Worm (Caenorhabditis elegans) whole organism, early embryonic: ENCODE data around the gene unc-32.

Experiments
- B0310.2 ChIP-seq: sonication (generic microtip); optimal IDR thresholded peaks from 2 replicates; lab custom pipeline; 2016; ENCODE audit warnings: mild to moderate bottlenecking, missing genetic modification characterization, missing compliant biosample characterization
- F13C5.2 ChIP-seq: sonication (generic microtip); optimal IDR thresholded peaks from 2 replicates; lab custom pipeline; 2017; ENCODE audit warnings: mild to moderate bottlenecking, missing genetic modification characterization, inconsistent platforms, missing compliant biosample characterization
- aly-1 ChIP-seq: sonication (generic microtip); optimal IDR thresholded peaks from 2 replicates; lab custom pipeline; 2016; ENCODE audit warnings: missing genetic modification characterization, missing compliant biosample characterization
- ama-1 ChIP-seq: fragments of 150-350 bp; optimal IDR thresholded peaks from 2 replicates; lab custom pipeline; 2014
- ceh-13 ChIP-seq: fragments of 200-800 bp; sonication (Bioruptor generic); optimal IDR thresholded peaks from 2 replicates; lab custom pipeline; 2018; ENCODE audit warnings: mild to moderate bottlenecking, missing genetic modification characterization, missing compliant biosample characterization
- ceh-36 ChIP-seq: sonication (generic microtip); optimal IDR thresholded peaks from 2 replicates; lab custom pipeline; 2016; ENCODE audit warnings: missing genetic modification characterization, inconsistent platforms, missing compliant biosample characterization
- ets-7 ChIP-seq: sonication (generic microtip); optimal IDR thresholded peaks from 2 replicates; lab custom pipeline; 2016; ENCODE audit warnings: missing genotype, missing genetic modification characterization, missing compliant biosample characterization
- flt-1 ChIP-seq: fragments of 200-800 bp; sonication (Bioruptor generic); IDR thresholded peaks from 2 replicates; pipeline ENCODE4 v1.3.6; 2022; ENCODE audit warnings: missing genetic modification characterization, missing compliant biosample characterization
- hmbx-1 ChIP-seq: sonication (generic microtip); optimal IDR thresholded peaks from 2 replicates; lab custom pipeline; 2016; ENCODE audit warnings: mild to moderate bottlenecking, missing genetic modification characterization, missing compliant biosample characterization
- hmg-4 ChIP-seq: fragments of 200-800 bp; sonication (Bioruptor generic); optimal IDR thresholded peaks from 2 replicates; lab custom pipeline; 2018; ENCODE audit warnings: mild to moderate bottlenecking, missing genetic modification characterization, missing compliant biosample characterization
- hnd-1 ChIP-seq: sonication (generic microtip); optimal IDR thresholded peaks from 2 replicates; lab custom pipeline; 2016; ENCODE audit warnings: missing genetic modification characterization, missing compliant biosample characterization
- pes-1 ChIP-seq: fragments of 200-800 bp; sonication (Bioruptor generic); IDR thresholded peaks from 2 replicates; pipeline ENCODE4 v1.3.6; 2022; ENCODE audit warnings: missing genetic modification reagents, missing genetic modification characterization, missing compliant biosample characterization
- scrt-1 ChIP-seq: fragments of 200-800 bp; sonication (Bioruptor generic); IDR thresholded peaks from 2 replicates; pipeline ENCODE4 v1.3.6; 2022; ENCODE audit warnings: missing genetic modification characterization, missing compliant biosample characterization
- sea-1 ChIP-seq: fragments of 200-800 bp; sonication (Bioruptor generic); conservative IDR thresholded peaks from 2 replicates; pipeline ENCODE4 v1.3.6; 2022; ENCODE audit warnings: missing genetic modification characterization, missing compliant biosample characterization
- tbx-11 ChIP-seq: fragments of 200-800 bp; sonication (Bioruptor generic); IDR thresholded peaks from 2 replicates; pipeline ENCODE4 v1.3.6; 2022; ENCODE audit warnings: missing genetic modification characterization, missing compliant biosample characterization
- tbx-37 ChIP-seq: fragments of 200-800 bp; sonication (Bioruptor generic); conservative IDR thresholded peaks from 2 replicates; pipeline ENCODE4 v1.3.6; 2022; ENCODE audit warnings: missing genetic modification reagents, missing genetic modification characterization, missing compliant biosample characterization
- tra-4 ChIP-seq: sonication (generic microtip); optimal IDR thresholded peaks from 2 replicates; lab custom pipeline; 2017; ENCODE audit warnings: missing genetic modification characterization, missing compliant biosample characterization

unc-32 gene

DNA sequence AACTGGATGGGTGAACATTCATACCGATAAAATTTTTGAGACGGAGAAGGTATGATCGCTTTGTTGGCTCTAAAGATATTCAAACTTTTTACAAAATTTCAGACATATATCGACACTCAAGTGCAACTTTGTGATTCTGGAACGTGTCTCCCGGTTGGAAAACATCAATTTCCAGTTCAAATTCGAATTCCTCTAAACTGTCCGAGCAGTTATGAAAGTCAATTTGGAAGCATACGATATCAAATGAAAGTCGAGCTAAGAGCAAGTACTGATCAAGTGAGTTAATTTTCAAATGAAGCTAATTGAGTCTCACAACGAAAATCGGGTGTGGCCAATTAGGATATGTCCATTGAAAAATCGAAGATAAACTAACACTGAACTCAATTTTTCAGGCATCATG lies 29.0 kb downstream of the unc-32 start:
- TF ChIP-seq sea-1 (GFP tag; lab: Robert Waterston, UW) (no peak), tbx-11 (GFP tag; lab: Robert Waterston, UW) (no peak), hmg-4 (GFP tag; lab: Kevin White, UChicago) (no peak), ceh-13 (GFP tag; lab: Kevin White, UChicago) (no peak), hnd-1 (tag; lab: Kevin White, UChicago) (no peak), tra-4 (no peak), scrt-1 (no peak), pes-1 (GFP tag; lab: Robert Waterston, UW) (no peak)

DNA sequence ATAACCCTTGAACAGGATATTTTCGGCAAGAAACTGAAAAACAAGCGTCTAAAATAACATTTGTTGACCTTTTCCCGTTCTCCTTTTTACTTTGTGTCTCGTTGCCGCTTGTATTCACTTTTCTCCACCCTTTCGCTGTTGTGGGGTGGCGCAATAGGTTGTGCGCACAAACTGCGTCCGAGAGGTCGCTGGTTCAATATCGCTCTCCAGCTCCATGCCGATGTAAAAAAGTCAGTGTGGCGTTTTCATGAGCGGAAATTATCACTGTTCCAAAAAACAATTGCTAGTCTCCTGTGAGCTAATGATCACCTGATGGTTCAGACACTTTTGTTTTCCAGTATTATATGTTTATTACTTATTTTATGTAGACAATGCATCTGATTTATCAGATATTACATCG lies 32.2 kb downstream of the unc-32 start:
- peak; percentile 88 for TF ChIP-seq flt-1 (GFP tag; lab: Robert Waterston, UW)
- TF ChIP-seq tbx-11 (GFP tag; lab: Robert Waterston, UW), result peak; percentile 92
- TF ChIP-seq hmg-4 (GFP tag; lab: Kevin White, UChicago), result no peak
- peak; percentile 90 for TF ChIP-seq ets-7 (tag; lab: Kevin White, UChicago)
- peak; percentile 96 for TF ChIP-seq F13C5.2 (tag; lab: Kevin White, UChicago)
- TF ChIP-seq tra-4, result peak; percentile 81
- TF ChIP-seq tbx-37, result peak; percentile 91
- peak; percentile 83 for TF ChIP-seq hnd-1 (tag; lab: Kevin White, UChicago)
- TF ChIP-seq hmbx-1 (tag; lab: Kevin White, UChicago), result peak; percentile 73
- no peak for TF ChIP-seq ama-1 (lab: Kevin White, UChicago)
- peak; percentile 93 for TF ChIP-seq scrt-1
- peak; percentile 94 for TF ChIP-seq ceh-13 (GFP tag; lab: Kevin White, UChicago)
- peak; percentile 87 for TF ChIP-seq aly-1 (tag; lab: Kevin White, UChicago)
- TF ChIP-seq pes-1 (GFP tag; lab: Robert Waterston, UW), result peak; percentile 93
- TF ChIP-seq B0310.2 (tag; lab: Kevin White, UChicago), result peak; percentile 84
- TF ChIP-seq ceh-36 (tag; lab: Kevin White, UChicago), result peak; percentile 90
- TF ChIP-seq sea-1 (GFP tag; lab: Robert Waterston, UW), result peak; percentile 88

DNA sequence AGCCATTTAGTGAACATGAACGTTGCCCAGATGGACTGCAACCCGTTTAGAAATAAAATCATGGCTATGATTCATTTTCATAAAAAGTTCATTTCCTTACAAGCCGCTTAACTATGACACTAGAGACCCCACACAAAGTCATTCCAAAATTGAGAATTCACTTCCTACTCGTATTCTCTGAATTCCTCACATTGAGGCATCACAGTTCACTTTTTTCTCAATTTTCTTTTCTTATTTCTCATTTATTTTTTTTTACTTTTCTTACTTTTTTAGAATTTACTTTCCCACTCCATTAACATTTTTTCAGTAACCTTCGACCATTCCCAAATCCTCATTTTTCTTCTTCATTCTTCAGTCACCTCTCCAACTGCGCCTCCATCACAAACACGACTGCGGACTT lies 38.9 kb downstream of the unc-32 start, which contains the start of gene dhrr-1:
TSS of gene dhrr-1 (plus strand) at position 301 of the 400 bp plus-strand sequence.
- TF ChIP-seq flt-1 (GFP tag; lab: Robert Waterston, UW), result no peak
- no peak for TF ChIP-seq hmbx-1 (tag; lab: Kevin White, UChicago)
- TF ChIP-seq ceh-13 (GFP tag; lab: Kevin White, UChicago), result no peak

DNA sequence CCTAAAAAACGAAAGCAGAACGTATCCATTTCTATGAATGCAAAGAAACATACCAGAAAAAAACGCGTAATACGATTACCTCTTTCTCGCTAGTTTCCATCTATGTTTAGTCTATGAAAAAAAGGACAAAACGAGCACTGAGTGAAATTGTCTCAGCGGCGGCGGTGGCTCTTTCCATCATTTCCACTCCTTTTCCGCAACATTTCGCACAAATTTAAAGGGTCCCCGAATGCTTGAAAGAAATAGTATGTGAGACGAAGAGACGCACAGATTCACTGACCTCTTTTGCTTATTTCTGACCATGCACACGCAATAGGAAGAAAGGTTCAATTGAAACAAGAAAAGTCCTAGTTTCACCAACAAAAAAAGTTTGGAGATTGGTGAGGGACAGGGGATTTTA lies 40.9 kb downstream of the unc-32 start:
- no peak for TF ChIP-seq hmbx-1 (tag; lab: Kevin White, UChicago)

DNA sequence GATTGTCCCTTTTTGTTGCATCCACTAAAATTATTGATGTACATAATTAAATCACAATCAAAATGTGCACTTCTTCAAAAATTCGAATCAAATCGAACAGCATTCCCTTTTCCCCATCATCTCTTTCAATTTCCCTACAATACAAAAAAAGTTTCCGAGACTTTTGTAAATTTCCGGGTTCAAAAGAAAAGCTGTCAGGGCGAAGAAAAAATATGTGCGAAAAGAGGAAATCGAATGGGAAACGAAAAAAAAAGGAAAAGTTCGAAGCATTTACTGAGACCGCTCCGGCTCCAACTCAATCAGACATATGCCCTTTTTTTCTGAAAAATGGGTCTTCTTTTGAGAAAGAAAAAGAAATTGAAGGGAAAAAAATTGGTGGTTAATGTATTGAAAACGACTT lies 43.7 kb downstream of the unc-32 start:
- no peak for TF ChIP-seq F13C5.2 (tag; lab: Kevin White, UChicago)

DNA sequence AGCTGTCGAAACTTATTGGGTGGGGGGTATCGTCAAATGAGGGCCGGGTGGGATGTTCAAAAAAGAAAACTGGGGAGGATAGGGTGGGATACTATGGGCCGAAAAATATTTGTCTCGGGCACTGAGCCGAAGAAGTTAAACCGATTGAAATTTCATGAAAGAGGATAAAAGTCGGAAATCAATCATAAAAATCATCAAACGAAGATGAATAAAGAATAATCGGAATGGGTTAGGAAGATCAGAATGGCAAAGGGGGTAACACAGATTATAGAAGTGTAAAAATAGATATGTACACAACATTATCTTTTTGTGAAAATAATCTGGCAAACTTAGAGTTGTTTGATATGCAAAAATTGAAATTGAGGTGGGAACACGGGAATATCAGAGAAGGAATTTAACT lies 50.1 kb downstream of the unc-32 start:
- TF ChIP-seq B0310.2 (tag; lab: Kevin White, UChicago), result no peak
- no peak for TF ChIP-seq pes-1 (GFP tag; lab: Robert Waterston, UW)
- TF ChIP-seq F13C5.2 (tag; lab: Kevin White, UChicago), result no peak
- TF ChIP-seq hnd-1 (tag; lab: Kevin White, UChicago), result no peak
- TF ChIP-seq flt-1 (GFP tag; lab: Robert Waterston, UW), result no peak
- TF ChIP-seq tbx-37, result no peak
- no peak for TF ChIP-seq ets-7 (tag; lab: Kevin White, UChicago)
- no peak for TF ChIP-seq tra-4
- TF ChIP-seq scrt-1, result no peak
- no peak for TF ChIP-seq ceh-13 (GFP tag; lab: Kevin White, UChicago)

DNA sequence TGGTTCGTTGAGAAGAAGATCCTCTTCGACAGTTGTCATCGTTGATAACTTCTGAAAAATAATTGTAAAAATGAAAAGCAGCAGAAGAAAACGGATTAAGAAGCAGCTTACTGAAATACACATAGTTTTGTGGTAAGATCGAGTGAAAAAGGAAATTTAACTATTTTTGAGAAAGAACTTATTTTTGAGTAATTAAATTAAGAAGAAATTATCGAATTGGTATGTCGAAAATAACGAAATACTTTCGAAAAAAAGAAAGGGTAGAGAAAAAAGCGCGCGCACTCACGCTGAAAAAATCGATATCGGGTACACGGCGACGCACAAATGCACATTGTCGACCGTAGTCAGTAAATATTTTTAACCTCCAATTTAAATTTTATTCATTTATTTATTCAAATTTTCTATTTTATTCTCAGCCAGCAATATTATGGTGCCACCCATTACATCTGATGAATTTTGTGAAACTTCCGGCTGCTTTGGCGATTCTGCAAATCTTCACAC lies 50.8 kb downstream of the unc-32 start, which contains the start of the genes ZK643.5 and ZK643.2:
TSS of gene ZK643.5 (minus strand) at position 51 of the 501 bp plus-strand sequence.
TSS of gene ZK643.2 (plus strand) at position 395 of the 501 bp plus-strand sequence.
- TF ChIP-seq hmg-4 (GFP tag; lab: Kevin White, UChicago) (no peak), sea-1 (GFP tag; lab: Robert Waterston, UW) (no peak), hnd-1 (tag; lab: Kevin White, UChicago) (no peak), F13C5.2 (tag; lab: Kevin White, UChicago) (no peak), scrt-1 (no peak), ama-1 (lab: Kevin White, UChicago) (no peak), hmbx-1 (tag; lab: Kevin White, UChicago) (no peak), B0310.2 (tag; lab: Kevin White, UChicago) (no peak), ets-7 (tag; lab: Kevin White, UChicago) (no peak), aly-1 (tag; lab: Kevin White, UChicago) (no peak), tbx-11 (GFP tag; lab: Robert Waterston, UW) (no peak), ceh-36 (tag; lab: Kevin White, UChicago) (no peak), flt-1 (GFP tag; lab: Robert Waterston, UW) (no peak), pes-1 (GFP tag; lab: Robert Waterston, UW) (no peak)

DNA sequence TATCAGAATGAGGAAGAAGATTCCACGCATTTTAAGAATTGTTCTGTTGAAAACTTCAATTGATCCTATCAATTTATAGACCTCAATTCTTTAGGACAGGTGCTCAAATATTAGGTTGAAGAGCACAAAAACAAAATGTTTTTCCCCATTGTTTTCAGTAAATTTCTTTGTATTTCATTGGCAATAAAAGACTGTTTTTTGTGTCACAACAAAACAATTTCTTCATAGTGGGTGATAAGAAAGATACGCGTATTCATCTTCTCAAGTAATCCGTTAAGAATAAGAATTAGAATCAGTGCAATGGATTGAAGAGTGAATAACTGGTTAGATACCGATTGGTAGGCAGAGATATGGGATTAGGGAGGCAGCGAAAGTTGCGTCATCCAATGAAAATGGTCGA lies 55.2 kb downstream of the unc-32 start, which contains the start of gene ZK643.6:
TSS of gene ZK643.6 (minus strand) at position 101 of the 400 bp plus-strand sequence.
- TF ChIP-seq tbx-11 (GFP tag; lab: Robert Waterston, UW) (no peak), hmbx-1 (tag; lab: Kevin White, UChicago) (no peak), F13C5.2 (tag; lab: Kevin White, UChicago) (no peak), ceh-13 (GFP tag; lab: Kevin White, UChicago) (no peak), B0310.2 (tag; lab: Kevin White, UChicago) (no peak), flt-1 (GFP tag; lab: Robert Waterston, UW) (no peak), tbx-37 (no peak), pes-1 (GFP tag; lab: Robert Waterston, UW) (no peak), scrt-1 (no peak), ceh-36 (tag; lab: Kevin White, UChicago) (no peak), hmg-4 (GFP tag; lab: Kevin White, UChicago) (no peak), ets-7 (tag; lab: Kevin White, UChicago) (no peak), tra-4 (no peak), aly-1 (tag; lab: Kevin White, UChicago) (no peak), ama-1 (lab: Kevin White, UChicago) (no peak), sea-1 (GFP tag; lab: Robert Waterston, UW) (no peak), hnd-1 (tag; lab: Kevin White, UChicago) (no peak)
